Fruit fly (Drosophila melanogaster): ENCODE data around the gene Taf13.

Taf13 gene

dm6 chr2L:20075234-20075803 is 18.3 kb downstream of the Taf13 start, which contains the start of the genes pr and neb (continued):
- TF ChIP-seq dati (GFP tag; IDR thresholded peaks at IDR 0.05), result no peak
- peak; percentile 69 for TF ChIP-seq CG14710 (tag; optimal IDR thresholded peaks at IDR 0.05)
- no peak for TF ChIP-seq D19B (GFP tag; optimal IDR thresholded peaks at IDR 0.05)
- peak; percentile 64 for TF ChIP-seq HLH4C (GFP tag; IDR thresholded peaks at IDR 0.05; ENCODE audit: partially characterized antibody)
- peak; percentile 38; the same call in 1 of the 3 replicates for TF ChIP-seq CG16813 (GFP tag; IDR thresholded peaks at IDR 0.05; ENCODE audit: partially characterized antibody)
- TF ChIP-seq bowl (GFP tag; IDR thresholded peaks at IDR 0.05), result 0 out of 2 replicates have a peak, but pooled peaks have one; percentile 15
- no peak for TF ChIP-seq salm (tag; optimal IDR thresholded peaks at IDR 0.05)
- TF ChIP-seq CG30403 (GFP tag; optimal IDR thresholded peaks at IDR 0.05), result peak; percentile 74
- TF ChIP-seq lab (GFP tag; optimal IDR thresholded peaks at IDR 0.05), result peak; percentile 25
- TF ChIP-seq CG5180 (GFP tag; optimal IDR thresholded peaks at IDR 0.05), result no peak
- TF ChIP-seq CG6791 (GFP tag; IDR thresholded peaks at IDR 0.05; ENCODE audit: partially characterized antibody), result no peak
- no peak for TF ChIP-seq HHEX (GFP tag; optimal IDR thresholded peaks at IDR 0.05)
- no peak for TF ChIP-seq tx (GFP tag; optimal IDR thresholded peaks at IDR 0.05)
- TF ChIP-seq wor (GFP tag; IDR thresholded peaks at IDR 0.05), result peak; percentile 43; the same call in 1 of the 2 replicates
- no peak for TF ChIP-seq Drgx (GFP tag; IDR thresholded peaks at IDR 0.05)
- TF ChIP-seq slbo (GFP tag; IDR thresholded peaks at IDR 0.05), result peak; percentile 74
- TF ChIP-seq CG10959 (GFP tag; IDR thresholded peaks at IDR 0.05), result peak; percentile 48
- TF ChIP-seq CG8924 (tag; optimal IDR thresholded peaks at IDR 0.05), result peak; percentile 59
- no peak for TF ChIP-seq Fer2 (tag; optimal IDR thresholded peaks at IDR 0.05)
- TF ChIP-seq CG3726 (GFP tag; IDR thresholded peaks at IDR 0.05), result no peak
- peak in 1 of 2 experiments; percentile 2 for TF ChIP-seq eve (GFP tag; optimal IDR thresholded peaks at IDR 0.05)
- TF ChIP-seq Adf1 (GFP tag; IDR thresholded peaks at IDR 0.05), result peak; percentile 46; the same call in 1 of the 2 replicates
- no peak for TF ChIP-seq CG7963 (GFP tag; IDR thresholded peaks at IDR 0.05; ENCODE audit: partially characterized antibody)
- TF ChIP-seq Ptx1 (GFP tag; IDR thresholded peaks at IDR 0.05), result peak; percentile 70
- TF ChIP-seq Nf-YB (GFP tag; optimal IDR thresholded peaks at IDR 0.05), result peak; percentile 41
- TF ChIP-seq NfI (GFP tag; optimal IDR thresholded peaks at IDR 0.05), result peak; percentile 52
- TF ChIP-seq CG33557 (GFP tag; optimal IDR thresholded peaks at IDR 0.05), result peak; percentile 46
- TF ChIP-seq toy (GFP tag; IDR thresholded peaks at IDR 0.05), result no peak
- TF ChIP-seq CoRest (tag; optimal IDR thresholded peaks at IDR 0.05), result peak; percentile 75
- peak; percentile 45 for TF ChIP-seq CG30020 (tag; optimal IDR thresholded peaks at IDR 0.05)
- no peak for TF ChIP-seq hb (GFP tag; IDR thresholded peaks at IDR 0.05; ENCODE audit: partially characterized antibody)
- no peak for TF ChIP-seq CG8944 (GFP tag; optimal IDR thresholded peaks at IDR 0.05)
- TF ChIP-seq grau (tag; optimal IDR thresholded peaks at IDR 0.05), result peak; percentile 66
- TF ChIP-seq CG17568 (GFP tag; optimal IDR thresholded peaks at IDR 0.05), result no peak
- peak; percentile 61 for TF ChIP-seq knrl (GFP tag; IDR thresholded peaks at IDR 0.05; ENCODE audit: partially characterized antibody)
- TF ChIP-seq Neu2 (GFP tag; optimal IDR thresholded peaks at IDR 0.05; ENCODE audit: borderline replicate concordance), result no peak
- TF ChIP-seq CG2875 (GFP tag; optimal IDR thresholded peaks at IDR 0.05), result no peak
- TF ChIP-seq CG13287 (GFP tag; IDR thresholded peaks at IDR 0.05; ENCODE audit: partially characterized antibody), result peak; percentile 56
- TF ChIP-seq H15 (GFP tag; IDR thresholded peaks at IDR 0.05), result no peak
- peak; percentile 51 for TF ChIP-seq CrebB (tag; optimal IDR thresholded peaks at IDR 0.05)
- TF ChIP-seq CG10267 (tag; optimal IDR thresholded peaks at IDR 0.05), result peak; percentile 60
- peak in 1 of 2 experiments; percentile 0 for TF ChIP-seq insv (GFP tag; optimal IDR thresholded peaks at IDR 0.05)
- TF ChIP-seq psq (GFP tag; optimal IDR thresholded peaks at IDR 0.05), result no peak
- TF ChIP-seq z (GFP tag; IDR thresholded peaks at IDR 0.05), result no peak
- TF ChIP-seq Rfx (GFP tag; IDR thresholded peaks at IDR 0.05), result peak; percentile 84
- TF ChIP-seq Bgb (GFP tag; IDR thresholded peaks at IDR 0.05; ENCODE audit: partially characterized antibody), result no peak
- no peak for TF ChIP-seq Rx (GFP tag; IDR thresholded peaks at IDR 0.05)
- TF ChIP-seq ac (GFP tag; optimal IDR thresholded peaks at IDR 0.05), result no peak
- no peak for TF ChIP-seq Fer3 (tag; optimal IDR thresholded peaks at IDR 0.05)
